Worm (Caenorhabditis elegans): ENCODE results near the gene Y57G11C.1147.

The Y57G11C.1147 gene

ce11 chrIV:14786374-14787136, 10.8 kb downstream of the Y57G11C.1147 start, which contains the start of gene melo-1:
Gene melo-1, plus strand, starts transcription at chrIV:14787031.
- TF ChIP-seq zfh-2 (GFP tag; conservative IDR thresholded peaks at IDR 0.05) (no peak), F33H1.4 (GFP tag; IDR thresholded peaks at IDR 0.05) (peak; percentile 38; the same call in 1 of the 2 replicates), snpc-4 (GFP tag; optimal IDR thresholded peaks at IDR 0.05) (no peak), snpc-4 (tag; optimal IDR thresholded peaks at IDR 0.05) (peak; percentile 8 to 67 (median 40)), F39B2.1 (GFP tag; IDR thresholded peaks at IDR 0.05) (no peak), F10E7.11 (tag; optimal IDR thresholded peaks at IDR 0.05) (no peak), die-1 (tag; optimal IDR thresholded peaks at IDR 0.05) (no peak), sea-2 (GFP tag; IDR thresholded peaks at IDR 0.05) (no peak), lin-40 (tag; optimal IDR thresholded peaks at IDR 0.05) (peak; percentile 7), cebp-1 (GFP tag; IDR thresholded peaks at IDR 0.05) (no peak), cebp-1 (tag; optimal IDR thresholded peaks at IDR 0.05) (peak; percentile 64), nhr-90 (tag; optimal IDR thresholded peaks at IDR 0.05) (no peak), dox-1 (GFP tag; IDR thresholded peaks at IDR 0.05) (peak; percentile 39; the same call in 1 of the 2 replicates), lin-54 (GFP tag; optimal IDR thresholded peaks at IDR 0.05) (peak; percentile 23), let-607 (tag; optimal IDR thresholded peaks at IDR 0.05) (peak; percentile 76 to 80), nfya-1 (tag; optimal IDR thresholded peaks at IDR 0.05; ENCODE audit: borderline replicate concordance, insufficient read depth) (no peak), gei-17 (GFP tag; optimal IDR thresholded peaks at IDR 0.05) (no peak), ztf-18 (tag; optimal IDR thresholded peaks at IDR 0.05) (no peak), hlh-12 (tag; optimal IDR thresholded peaks at IDR 0.05) (no peak), nhr-120 (GFP tag; IDR thresholded peaks at IDR 0.05) (no peak), tbp1 (GFP tag; optimal IDR thresholded peaks at IDR 0.05) (no peak), sdz-38 (tag; optimal IDR thresholded peaks at IDR 0.05) (no peak), Y79H2A.3 (GFP tag; conservative IDR thresholded peaks at IDR 0.05) (no peak), lin-26 (GFP tag; IDR thresholded peaks at IDR 0.05) (no peak), nfyb-1 (GFP tag; IDR thresholded peaks at IDR 0.05) (no peak), F37B4.10 (GFP tag; IDR thresholded peaks at IDR 0.05) (no peak), aptf-2 (GFP tag; conservative IDR thresholded peaks at IDR 0.05) (no peak), mxl-1 (tag; optimal IDR thresholded peaks at IDR 0.05) (no peak), nfya-2 (GFP tag; IDR thresholded peaks at IDR 0.05) (no peak), hmg-1.2 (GFP tag; IDR thresholded peaks at IDR 0.05) (peak; percentile 94), nhr-80 (tag; optimal IDR thresholded peaks at IDR 0.05) (peak; percentile 29), ztf-22 (GFP tag; optimal IDR thresholded peaks at IDR 0.05) (no peak), B0336.3 (GFP tag; IDR thresholded peaks at IDR 0.05) (0 out of 2 replicates have a peak, but pooled peaks have one; percentile 18), mcd-1 (GFP tag; IDR thresholded peaks at IDR 0.05) (no peak), dpff-1 (tag; optimal IDR thresholded peaks at IDR 0.05) (no peak), attf-3 (GFP tag; conservative IDR thresholded peaks at IDR 0.05) (no peak), madf-6 (GFP tag; IDR thresholded peaks at IDR 0.05) (no peak), C06A6.2 (GFP tag; conservative IDR thresholded peaks at IDR 0.05) (no peak), hmg-20 (GFP tag; IDR thresholded peaks at IDR 0.05) (no peak), madf-8 (GFP tag; conservative IDR thresholded peaks at IDR 0.05) (no peak), ceh-91 (GFP tag; IDR thresholded peaks at IDR 0.05) (no peak), F55B11.4 (tag; optimal IDR thresholded peaks at IDR 0.05; ENCODE audit: borderline replicate concordance, insufficient read depth) (no peak), lin-35 (GFP tag; optimal IDR thresholded peaks at IDR 0.05) (no peak), ztf-25 (GFP tag; IDR thresholded peaks at IDR 0.05) (no peak), madf-10 (tag; optimal IDR thresholded peaks at IDR 0.05) (no peak), lsl-1 (GFP tag; optimal IDR thresholded peaks at IDR 0.05) (peak; percentile 76), attf-5 (GFP tag; optimal IDR thresholded peaks at IDR 0.05) (peak; percentile 46), Y53F4B.3 (GFP tag; IDR thresholded peaks at IDR 0.05) (no peak)

Data from whole organism, young adult.